Worm (Caenorhabditis elegans) whole organism, L3 larva: Measurements from ENCODE around the gene swd-2.1.

Source experiments
- ZK546.5 ChIP-seq: sonication (generic microtip); optimal IDR thresholded peaks from 2 replicates; lab custom pipeline; 2017; ENCODE audit warnings: missing biosample characterization, missing genetic modification characterization
- fkh-10 ChIP-seq: sonication (generic microtip); optimal IDR thresholded peaks from 2 replicates; lab custom pipeline; 2017; ENCODE audit warnings: missing biosample characterization, missing genetic modification reagents, missing genetic modification characterization

DNA sequence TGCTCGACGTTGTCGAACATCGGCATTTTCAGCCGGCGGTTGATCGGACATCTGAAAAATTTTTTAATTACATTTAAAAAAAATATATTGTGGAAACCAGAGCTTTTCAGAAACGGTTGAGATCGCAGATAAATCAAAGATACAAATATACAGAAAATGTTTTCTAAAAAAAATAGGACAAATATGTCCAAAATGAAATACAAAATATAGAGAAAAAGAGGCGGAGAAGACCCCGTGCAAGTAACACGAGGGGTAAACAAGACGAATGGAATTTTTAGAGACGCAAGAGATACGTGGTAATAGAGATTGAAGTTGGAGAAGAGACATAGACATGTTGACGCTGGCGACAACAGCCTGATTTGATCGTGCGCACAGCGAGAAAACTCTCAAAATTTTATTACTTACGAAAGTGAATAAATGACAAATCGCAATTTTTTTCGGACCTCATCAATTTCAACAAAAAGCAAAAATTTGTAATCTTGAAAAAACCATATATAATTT is 39.9 kb downstream of the swd-2.1 start, which contains the start of gene cdgs-1:
- TF ChIP-seq fkh-10 (peak; percentile 72), ZK546.5 (tag; lab: Kevin White, UChicago) (no peak)
